Worm (Caenorhabditis elegans) whole organism, dauer: ENCODE results near the gene hlh-19.

Experiments used
- unc-62 ChIP-seq: sonication (generic microtip); optimal IDR thresholded peaks from 2 replicates; lab custom pipeline; 2017; ENCODE audit warnings: missing biosample characterization, missing genetic modification reagents, missing genetic modification characterization

Gene hlh-19

ce11 chrX:506848-507247 is 50.2 kb downstream of the hlh-19 start, which contains the start of gene B0310.2:
Gene B0310.2 (minus strand): TSS chrX:506948.
- no peak for TF ChIP-seq unc-62 (GFP tag; lab: Kevin White, UChicago)
